Worm (Caenorhabditis elegans) whole organism, young adult: Measurements from ENCODE around the gene T07A9.14.
A peak's percentile ranks its signal among the peaks of the same experiment; 100 is the strongest.

Experiments
- C17E4.6 ChIP-seq: fragments of 200-800 bp; sonication (Bioruptor generic); IDR thresholded peaks from 2 replicates; pipeline ENCODE4 v1.3.6; 2022; ENCODE audit warnings: missing genetic modification reagents, missing genetic modification characterization, missing compliant biosample characterization
- F10E7.11 ChIP-seq: sonication (generic microtip); optimal IDR thresholded peaks from 2 replicates; lab custom pipeline; 2017; ENCODE audit warnings: mild to moderate bottlenecking, missing genetic modification characterization, moderate library complexity, missing compliant biosample characterization
- F52B5.7 ChIP-seq: sonication (generic microtip); optimal IDR thresholded peaks from 2 replicates; lab custom pipeline; 2016; ENCODE audit warnings: mild to moderate bottlenecking, missing genetic modification characterization, missing compliant biosample characterization
- F57A8.1 ChIP-seq: fragments of 200-800 bp; sonication (Bioruptor generic); optimal IDR thresholded peaks from 2 replicates; lab custom pipeline; 2018; ENCODE audit warnings: mild to moderate bottlenecking, missing genetic modification characterization, moderate library complexity, missing compliant biosample characterization
- F57C9.4 ChIP-seq: sonication (generic microtip); optimal IDR thresholded peaks from 2 replicates; lab custom pipeline; 2017; ENCODE audit warnings: mild to moderate bottlenecking, missing genetic modification characterization, missing compliant biosample characterization
- K11D2.4 ChIP-seq: fragments of 200-800 bp; sonication (Bioruptor generic); IDR thresholded peaks from 2 replicates; pipeline ENCODE4 v1.3.6; 2022; ENCODE audit warnings: missing genetic modification reagents, missing genetic modification characterization, missing compliant biosample characterization
- T07F8.4 ChIP-seq: sonication (generic microtip); optimal IDR thresholded peaks from 2 replicates; lab custom pipeline; 2016; ENCODE audit warnings: mild to moderate bottlenecking, missing genetic modification characterization, moderate library complexity, missing compliant biosample characterization
- T26A5.8 ChIP-seq: sonication (generic microtip); optimal IDR thresholded peaks from 2 replicates; lab custom pipeline; 2016; ENCODE audit warnings: missing genetic modification characterization, missing compliant biosample characterization
- Y53G8AR.9 ChIP-seq: fragments of 200-800 bp; sonication (Bioruptor generic); conservative IDR thresholded peaks from 2 replicates; pipeline ENCODE4 v1.3.6; 2022; ENCODE audit warnings: missing genetic modification reagents, missing genetic modification characterization, missing compliant biosample characterization
- Y67H2A.10 ChIP-seq: fragments of 200-800 bp; sonication (Bioruptor generic); conservative IDR thresholded peaks from 2 replicates; pipeline ENCODE4 v1.3.6; 2022; ENCODE audit warnings: missing genetic modification reagents, missing genetic modification characterization, missing compliant biosample characterization
- ZK185.1 ChIP-seq: sonication (generic microtip); optimal IDR thresholded peaks from 2 replicates; lab custom pipeline; 2016; ENCODE audit warnings: mild to moderate bottlenecking, missing genetic modification characterization, missing compliant biosample characterization; ENCODE audit not compliant: poor library complexity, severe bottlenecking
- ama-1 ChIP-seq, 3 experiments: fragments of 150-350 bp in 1 of 3; sonication (generic microtip) in 2 of 3; optimal IDR thresholded peaks; 2 replicates each; lab custom pipeline; 2014 to 2018; ENCODE audit warnings: missing biosample characterization in 2 of 3, missing genetic modification characterization in 2 of 3, missing genetic modification reagents in 2 of 3
- aptf-2 ChIP-seq: fragments of 200-800 bp; sonication (Bioruptor generic); conservative IDR thresholded peaks from 2 replicates; pipeline ENCODE4 v1.3.6; 2022; ENCODE audit warnings: missing genetic modification reagents, missing genetic modification characterization, missing compliant biosample characterization
- attf-3 ChIP-seq: fragments of 200-800 bp; sonication (Bioruptor generic); conservative IDR thresholded peaks from 2 replicates; pipeline ENCODE4 v1.3.6; 2022; ENCODE audit warnings: missing genetic modification reagents, missing genetic modification characterization, missing compliant biosample characterization
- attf-6 ChIP-seq: fragments of 200-800 bp; sonication (Bioruptor generic); IDR thresholded peaks from 2 replicates; pipeline ENCODE4 v1.3.6; 2022; ENCODE audit warnings: missing genetic modification reagents, missing genetic modification characterization, missing compliant biosample characterization
- bed-1 ChIP-seq: fragments of 200-800 bp; sonication (Bioruptor generic); IDR thresholded peaks from 2 replicates; pipeline ENCODE4 v1.3.6; 2022; ENCODE audit warnings: missing genetic modification reagents, missing genetic modification characterization, missing compliant biosample characterization
- cebp-2 ChIP-seq: fragments of 200-800 bp; sonication (Bioruptor generic); IDR thresholded peaks from 2 replicates; pipeline ENCODE4 v1.3.6; 2022; ENCODE audit warnings: missing genetic modification characterization, missing compliant biosample characterization
- ceh-100 ChIP-seq: fragments of 200-800 bp; sonication (Bioruptor generic); IDR thresholded peaks from 2 replicates; pipeline ENCODE4 v1.3.6; 2022; ENCODE audit warnings: missing genetic modification reagents, missing genetic modification characterization, missing compliant biosample characterization
- ceh-27 ChIP-seq: fragments of 200-800 bp; sonication (Bioruptor generic); optimal IDR thresholded peaks from 2 replicates; lab custom pipeline; 2018; ENCODE audit warnings: mild to moderate bottlenecking, missing genetic modification characterization, moderate library complexity, missing compliant biosample characterization
- efl-1 ChIP-seq: fragments of 150-350 bp; optimal IDR thresholded peaks from 2 replicates; lab custom pipeline; 2014; ENCODE audit warnings: missing biosample characterization, missing genetic modification reagents, missing genetic modification characterization
- egl-18 ChIP-seq: fragments of 200-800 bp; sonication (Bioruptor generic); IDR thresholded peaks from 2 replicates; pipeline ENCODE4 v1.3.6; 2022; ENCODE audit warnings: missing genetic modification reagents, missing genetic modification characterization, missing compliant biosample characterization
- egl-44 ChIP-seq: fragments of 200-800 bp; sonication (Bioruptor generic); IDR thresholded peaks from 2 replicates; pipeline ENCODE4 v1.3.6; 2022; ENCODE audit warnings: missing genetic modification reagents, missing genetic modification characterization, missing compliant biosample characterization
- egrh-3 ChIP-seq: fragments of 200-800 bp; sonication (Bioruptor generic); IDR thresholded peaks from 2 replicates; pipeline ENCODE4 v1.3.6; 2022; ENCODE audit warnings: missing genetic modification reagents, missing genetic modification characterization, missing compliant biosample characterization
- fkh-3 ChIP-seq: sonication (generic microtip); optimal IDR thresholded peaks from 2 replicates; lab custom pipeline; 2016; ENCODE audit warnings: mild to moderate bottlenecking, missing genetic modification characterization, missing compliant biosample characterization
- gei-17 ChIP-seq: fragments of 200-800 bp; sonication (Bioruptor generic); optimal IDR thresholded peaks from 2 replicates; lab custom pipeline; 2018; ENCODE audit warnings: mild to moderate bottlenecking, missing genetic modification characterization, missing compliant biosample characterization
- him-1 ChIP-seq: sonication (generic microtip); optimal IDR thresholded peaks from 2 replicates; lab custom pipeline; 2016; ENCODE audit warnings: missing genotype, missing genetic modification reagents, missing genetic modification characterization, missing compliant biosample characterization
- hlh-12 ChIP-seq: sonication (generic microtip); optimal IDR thresholded peaks from 2 replicates; lab custom pipeline; 2016; ENCODE audit warnings: missing genetic modification characterization, missing compliant biosample characterization
- hlh-26 ChIP-seq: fragments of 200-800 bp; sonication (Bioruptor generic); conservative IDR thresholded peaks from 2 replicates; pipeline ENCODE4 v1.3.6; 2022; ENCODE audit warnings: missing genetic modification reagents, missing genetic modification characterization, missing compliant biosample characterization
- hsf-1 ChIP-seq: fragments of 200-800 bp; sonication (Bioruptor generic); IDR thresholded peaks from 2 replicates; pipeline ENCODE4 v1.3.6; 2022; ENCODE audit warnings: missing genetic modification reagents, missing genetic modification characterization, missing compliant biosample characterization
- lag-1 ChIP-seq: fragments of 200-800 bp; sonication (Bioruptor generic); IDR thresholded peaks from 2 replicates; pipeline ENCODE4 v1.3.6; 2022; ENCODE audit warnings: missing genetic modification reagents, missing genetic modification characterization, missing compliant biosample characterization
- let-526 ChIP-seq: fragments of 200-800 bp; sonication (Bioruptor generic); IDR thresholded peaks from 2 replicates; pipeline ENCODE4 v1.3.6; 2022; ENCODE audit warnings: missing genetic modification reagents, missing genetic modification characterization, missing compliant biosample characterization
- let-607 ChIP-seq, 2 experiments: fragments of 200-800 bp in 1 of 2; sonication (Bioruptor generic) in 1 of 2; sonication (generic microtip) in 1 of 2; optimal IDR thresholded peaks; 2 replicates each; lab custom pipeline; 2016 to 2018; ENCODE audit warnings: mild to moderate bottlenecking in 2 of 2, missing compliant biosample characterization in 2 of 2, missing genetic modification characterization in 2 of 2, moderate library complexity in 2 of 2, missing genotype in 1 of 2
- lin-35 ChIP-seq, 3 experiments: fragments of 150-350 bp in 2 of 3; sonication (generic microtip) in 1 of 3; optimal IDR thresholded peaks; 2 replicates each; lab custom pipeline; 2014 to 2018; ENCODE audit warnings: missing biosample characterization in 3 of 3, missing genetic modification characterization in 3 of 3, missing genetic modification reagents in 3 of 3
- lir-1 ChIP-seq: fragments of 200-800 bp; sonication (Bioruptor generic); conservative IDR thresholded peaks from 2 replicates; pipeline ENCODE4 v1.3.6; 2022; ENCODE audit warnings: missing genetic modification reagents, missing genetic modification characterization, missing compliant biosample characterization
- mcd-1 ChIP-seq: fragments of 200-800 bp; sonication (Bioruptor generic); IDR thresholded peaks from 2 replicates; pipeline ENCODE4 v1.3.6; 2022; ENCODE audit warnings: missing genetic modification reagents, missing genetic modification characterization, missing compliant biosample characterization
- nfyb-1 ChIP-seq: fragments of 200-800 bp; sonication (Bioruptor generic); IDR thresholded peaks from 2 replicates; pipeline ENCODE4 v1.3.6; 2022; ENCODE audit warnings: missing genetic modification reagents, missing genetic modification characterization, missing compliant biosample characterization
- nhr-90 ChIP-seq: sonication (generic microtip); optimal IDR thresholded peaks from 2 replicates; lab custom pipeline; 2016; ENCODE audit warnings: missing genotype, mild to moderate bottlenecking, missing genetic modification characterization, missing compliant biosample characterization
- pbrm-1 ChIP-seq: fragments of 200-800 bp; sonication (Bioruptor generic); IDR thresholded peaks from 2 replicates; pipeline ENCODE4 v1.3.6; 2022; ENCODE audit warnings: missing genetic modification reagents, missing genetic modification characterization, missing compliant biosample characterization
- pha-4 ChIP-seq: fragments of 150-350 bp; sonication (generic microtip); optimal IDR thresholded peaks from 2 replicates; lab custom pipeline; 2014; ENCODE audit warnings: missing biosample characterization, missing genetic modification reagents, missing genetic modification characterization
- rpc-1 ChIP-seq, 2 experiments: fragments of 150-350 bp in 1 of 2; sonication (generic microtip) in 1 of 2; optimal IDR thresholded peaks; 2 replicates each; lab custom pipeline; 2014 to 2018; ENCODE audit warnings: missing biosample characterization in 1 of 2, missing genetic modification characterization in 1 of 2, missing genetic modification reagents in 1 of 2, missing genotype in 1 of 2
- sea-2 ChIP-seq: fragments of 200-800 bp; sonication (Bioruptor generic); IDR thresholded peaks from 2 replicates; pipeline ENCODE4 v1.3.6; 2022; ENCODE audit warnings: missing genetic modification characterization, missing compliant biosample characterization
- snpc-3.4 ChIP-seq: sonication (generic microtip); optimal IDR thresholded peaks from 2 replicates; lab custom pipeline; 2017; ENCODE audit warnings: missing genetic modification characterization, mild to moderate bottlenecking, missing compliant biosample characterization, antibody characterized with exemption, moderate library complexity, missing genotype, missing genetic modification reagents
- snpc-4 ChIP-seq, 5 experiments: fragments of 150-350 bp in 1 of 5; sonication (generic microtip) in 4 of 5; optimal IDR thresholded peaks; 2 replicates each; lab custom pipeline; 2014 to 2018; ENCODE audit warnings: missing genetic modification characterization in 5 of 5, missing biosample characterization in 3 of 5, antibody characterized with exemption in 2 of 5, mild to moderate bottlenecking in 2 of 5, missing compliant biosample characterization in 2 of 5, missing genotype in 2 of 5, moderate library complexity in 2 of 5, missing genetic modification reagents in 1 of 5
- unc-130 ChIP-seq: sonication (generic microtip); optimal IDR thresholded peaks from 2 replicates; lab custom pipeline; 2016; ENCODE audit warnings: missing genetic modification reagents, missing genetic modification characterization, missing compliant biosample characterization
- zim-3 ChIP-seq: sonication (generic microtip); optimal IDR thresholded peaks from 2 replicates; lab custom pipeline; 2017; ENCODE audit warnings: mild to moderate bottlenecking, missing genetic modification characterization, moderate library complexity, missing compliant biosample characterization
- ztf-22 ChIP-seq: fragments of 200-800 bp; sonication (Bioruptor generic); optimal IDR thresholded peaks from 2 replicates; lab custom pipeline; 2018; ENCODE audit warnings: mild to moderate bottlenecking, missing genetic modification characterization, moderate library complexity, missing compliant biosample characterization
- ztf-26 ChIP-seq: sonication (generic microtip); optimal IDR thresholded peaks from 2 replicates; lab custom pipeline; 2017; ENCODE audit warnings: missing genetic modification characterization, missing compliant biosample characterization

The T07A9.14 gene

ce11 chrIV:390279-390678 lies 3.8 kb downstream of the T07A9.14 start, which contains the start of the genes ears-2 and uncp-18:
TSS of gene ears-2 (minus strand) at chrIV:390468.
TSS of gene uncp-18 (plus strand) at chrIV:390560.
- TF ChIP-seq lag-1 (no peak), F57C9.4 (peak; percentile 31), F57A8.1 (peak; percentile 32), ztf-22 (GFP tag; lab: Kevin White, UChicago) (peak; percentile 28), pha-4 (no peak), fkh-3 (tag; lab: Kevin White, UChicago) (peak; percentile 5), ztf-26 (tag; lab: Kevin White, UChicago) (peak; percentile 56), snpc-4 (GFP tag; optimal IDR thresholded peaks at IDR 0.05; lab: Kevin White, UChicago) (peak; percentile 43), snpc-4 (tag; optimal IDR thresholded peaks at IDR 0.05; lab: Kevin White, UChicago) (peak; percentile 58 to 88 (median 74)), nhr-90 (tag; lab: Kevin White, UChicago) (peak; percentile 68), ceh-27 (GFP tag; lab: Kevin White, UChicago) (peak; percentile 93), sea-2 (no peak), zim-3 (tag; lab: Kevin White, UChicago) (peak; percentile 79), egl-18 (GFP tag; lab: Robert Waterston, UW) (0 out of 2 replicates have a peak, but pooled peaks have one; percentile 48), let-526 (GFP tag; lab: Robert Waterston, UW) (0 out of 2 replicates have a peak, but pooled peaks have one; percentile 69), egrh-3 (GFP tag; lab: Robert Waterston, UW) (peak; percentile 86), efl-1 (GFP tag; lab: Kevin White, UChicago) (peak; percentile 34), hlh-12 (tag; lab: Kevin White, UChicago) (no peak), unc-130 (GFP tag; lab: Kevin White, UChicago) (peak; percentile 94), K11D2.4 (peak; percentile 81), gei-17 (GFP tag; lab: Kevin White, UChicago) (peak; percentile 63), let-607 (tag; optimal IDR thresholded peaks at IDR 0.05; lab: Kevin White, UChicago) (peak in 1 of 2 experiments; percentile 77), T26A5.8 (no peak), Y67H2A.10 (GFP tag; lab: Robert Waterston, UW) (peak; percentile 84), hlh-26 (GFP tag; lab: Robert Waterston, UW) (no peak), lin-35 (GFP tag; optimal IDR thresholded peaks at IDR 0.05; lab: Kevin White, UChicago) (peak in 2 of 3 experiments; percentile 76 to 88), rpc-1 (optimal IDR thresholded peaks at IDR 0.05; lab: Kevin White, UChicago) (peak; percentile 68), rpc-1 (tag; optimal IDR thresholded peaks at IDR 0.05; lab: Kevin White, UChicago) (peak; percentile 3), snpc-3.4 (peak; percentile 85), bed-1 (GFP tag; lab: Robert Waterston, UW) (no peak), C17E4.6 (GFP tag; lab: Robert Waterston, UW) (peak; percentile 72; the same call in 1 of the 2 replicates), Y53G8AR.9 (GFP tag; lab: Robert Waterston, UW) (peak; percentile 88), aptf-2 (GFP tag; lab: Robert Waterston, UW) (peak; percentile 71; the same call in 1 of the 2 replicates), him-1 (tag; lab: Kevin White, UChicago) (peak; percentile 78), nfyb-1 (peak; percentile 90), lir-1 (GFP tag; lab: Robert Waterston, UW) (peak; percentile 75), hsf-1 (peak; percentile 65), ama-1 (optimal IDR thresholded peaks at IDR 0.05; lab: Kevin White, UChicago) (no peak), ama-1 (GFP tag; optimal IDR thresholded peaks at IDR 0.05; lab: Kevin White, UChicago) (no peak), mcd-1 (GFP tag; lab: Robert Waterston, UW) (peak; percentile 89), ceh-100 (GFP tag; lab: Robert Waterston, UW) (peak; percentile 97), F10E7.11 (tag; lab: Kevin White, UChicago) (peak; percentile 46), ZK185.1 (tag; lab: Kevin White, UChicago) (peak; percentile 80), T07F8.4 (peak; percentile 74), pbrm-1 (peak; percentile 87), attf-6 (no peak), F52B5.7 (tag; lab: Kevin White, UChicago) (peak; percentile 80), cebp-2 (GFP tag; lab: Robert Waterston, UW) (no peak), egl-44 (GFP tag; lab: Robert Waterston, UW) (peak; percentile 89), attf-3 (GFP tag; lab: Robert Waterston, UW) (peak; percentile 77)
